Worm (Caenorhabditis elegans) whole organism, early embryonic: ENCODE data around the gene fbxa-9.

ENCODE experiments used
- B0310.2 ChIP-seq: sonication (generic microtip); optimal IDR thresholded peaks from 2 replicates; lab custom pipeline; 2016; ENCODE audit warnings: mild to moderate bottlenecking, missing genetic modification characterization, missing compliant biosample characterization
- aly-1 ChIP-seq: sonication (generic microtip); optimal IDR thresholded peaks from 2 replicates; lab custom pipeline; 2016; ENCODE audit warnings: missing genetic modification characterization, missing compliant biosample characterization
- ama-1 ChIP-seq: fragments of 150-350 bp; optimal IDR thresholded peaks from 2 replicates; lab custom pipeline; 2014
- ceh-36 ChIP-seq: sonication (generic microtip); optimal IDR thresholded peaks from 2 replicates; lab custom pipeline; 2016; ENCODE audit warnings: missing genetic modification characterization, inconsistent platforms, missing compliant biosample characterization
- flt-1 ChIP-seq: fragments of 200-800 bp; sonication (Bioruptor generic); IDR thresholded peaks from 2 replicates; pipeline ENCODE4 v1.3.6; 2022; ENCODE audit warnings: missing genetic modification characterization, missing compliant biosample characterization
- hmbx-1 ChIP-seq: sonication (generic microtip); optimal IDR thresholded peaks from 2 replicates; lab custom pipeline; 2016; ENCODE audit warnings: mild to moderate bottlenecking, missing genetic modification characterization, missing compliant biosample characterization
- hmg-4 ChIP-seq: fragments of 200-800 bp; sonication (Bioruptor generic); optimal IDR thresholded peaks from 2 replicates; lab custom pipeline; 2018; ENCODE audit warnings: mild to moderate bottlenecking, missing genetic modification characterization, missing compliant biosample characterization
- hnd-1 ChIP-seq: sonication (generic microtip); optimal IDR thresholded peaks from 2 replicates; lab custom pipeline; 2016; ENCODE audit warnings: missing genetic modification characterization, missing compliant biosample characterization
- pes-1 ChIP-seq: fragments of 200-800 bp; sonication (Bioruptor generic); IDR thresholded peaks from 2 replicates; pipeline ENCODE4 v1.3.6; 2022; ENCODE audit warnings: missing genetic modification reagents, missing genetic modification characterization, missing compliant biosample characterization
- scrt-1 ChIP-seq: fragments of 200-800 bp; sonication (Bioruptor generic); IDR thresholded peaks from 2 replicates; pipeline ENCODE4 v1.3.6; 2022; ENCODE audit warnings: missing genetic modification characterization, missing compliant biosample characterization
- sea-1 ChIP-seq: fragments of 200-800 bp; sonication (Bioruptor generic); conservative IDR thresholded peaks from 2 replicates; pipeline ENCODE4 v1.3.6; 2022; ENCODE audit warnings: missing genetic modification characterization, missing compliant biosample characterization
- tbx-37 ChIP-seq: fragments of 200-800 bp; sonication (Bioruptor generic); conservative IDR thresholded peaks from 2 replicates; pipeline ENCODE4 v1.3.6; 2022; ENCODE audit warnings: missing genetic modification reagents, missing genetic modification characterization, missing compliant biosample characterization
- tra-4 ChIP-seq: sonication (generic microtip); optimal IDR thresholded peaks from 2 replicates; lab custom pipeline; 2017; ENCODE audit warnings: missing genetic modification characterization, missing compliant biosample characterization

DNA sequence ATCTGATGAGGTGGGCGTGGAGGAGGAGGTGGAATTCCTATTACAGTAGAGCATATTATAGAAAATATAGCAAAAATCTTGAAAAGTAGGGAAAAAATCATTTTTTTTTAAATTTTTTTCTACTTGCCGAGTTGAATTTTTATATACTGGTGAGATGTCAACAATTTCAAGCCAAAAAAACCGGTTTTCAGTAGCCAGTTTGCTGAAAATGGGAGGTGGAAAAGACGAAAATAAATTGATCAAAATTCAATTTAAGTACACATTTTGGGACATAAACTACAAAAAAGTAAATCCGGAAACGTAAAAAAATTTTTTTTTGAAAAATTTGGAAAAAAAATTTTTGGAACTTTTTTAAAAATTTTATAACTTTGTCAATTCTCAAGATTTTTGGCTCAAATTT, 13.0 kb downstream of the fbxa-9 start, which contains the start of gene Y54F10BM.23:
- no peak for TF ChIP-seq hmg-4 (GFP tag; lab: Kevin White, UChicago)
- TF ChIP-seq hnd-1 (tag; lab: Kevin White, UChicago) = no peak
- no peak for TF ChIP-seq ama-1 (lab: Kevin White, UChicago)
- no peak for TF ChIP-seq sea-1 (GFP tag; lab: Robert Waterston, UW)
- TF ChIP-seq pes-1 (GFP tag; lab: Robert Waterston, UW) = no peak
- no peak for TF ChIP-seq aly-1 (tag; lab: Kevin White, UChicago)
- TF ChIP-seq flt-1 (GFP tag; lab: Robert Waterston, UW) = no peak
- no peak for TF ChIP-seq B0310.2
- TF ChIP-seq hmbx-1 (tag; lab: Kevin White, UChicago) = no peak
- TF ChIP-seq scrt-1 (GFP tag; lab: Robert Waterston, UW) = no peak
- TF ChIP-seq tbx-37 (GFP tag; lab: Robert Waterston, UW) = no peak
- no peak for TF ChIP-seq tra-4 (tag; lab: Kevin White, UChicago)
- no peak for TF ChIP-seq ceh-36
